Worm (Caenorhabditis elegans) whole organism, late embryonic: ENCODE data around the gene aqp-2.

Experiments
- F13H6.1 ChIP-seq: sonication (generic microtip); optimal IDR thresholded peaks from 2 replicates; lab custom pipeline; 2016; ENCODE audit warnings: missing genetic modification characterization, missing compliant biosample characterization
- K09A11.1 ChIP-seq: sonication (generic microtip); optimal IDR thresholded peaks from 2 replicates; lab custom pipeline; 2017; ENCODE audit warnings: antibody characterized with exemption, mild to moderate bottlenecking, missing genetic modification characterization, missing compliant biosample characterization; ENCODE audit not compliant: insufficient read depth
- ahr-1 ChIP-seq: sonication (generic microtip); optimal IDR thresholded peaks from 2 replicates; lab custom pipeline; 2016; ENCODE audit warnings: missing genetic modification characterization, missing compliant biosample characterization
- ceh-19 ChIP-seq: fragments of 200-800 bp; sonication (Bioruptor generic); optimal IDR thresholded peaks from 2 replicates; lab custom pipeline; 2018; ENCODE audit warnings: mild to moderate bottlenecking, missing genetic modification characterization, missing compliant biosample characterization
- ceh-24 ChIP-seq: sonication (generic microtip); optimal IDR thresholded peaks from 2 replicates; lab custom pipeline; 2016; ENCODE audit warnings: mild to moderate bottlenecking, missing genetic modification characterization, missing compliant biosample characterization
- ceh-31 ChIP-seq: sonication (generic microtip); optimal IDR thresholded peaks from 2 replicates; lab custom pipeline; 2016; ENCODE audit warnings: missing genetic modification characterization, missing compliant biosample characterization
- ceh-34 ChIP-seq: sonication (generic microtip); optimal IDR thresholded peaks from 2 replicates; lab custom pipeline; 2016; ENCODE audit warnings: mild to moderate bottlenecking, missing genetic modification characterization, missing compliant biosample characterization
- ceh-6 ChIP-seq: fragments of 200-800 bp; sonication (Bioruptor generic); optimal IDR thresholded peaks from 2 replicates; lab custom pipeline; 2018; ENCODE audit warnings: mild to moderate bottlenecking, missing genetic modification characterization, missing compliant biosample characterization
- ceh-9 ChIP-seq: sonication (generic microtip); optimal IDR thresholded peaks from 2 replicates; lab custom pipeline; 2016; ENCODE audit warnings: mild to moderate bottlenecking, missing genetic modification characterization, inconsistent platforms, missing compliant biosample characterization
- dve-1 ChIP-seq: sonication (generic microtip); optimal IDR thresholded peaks from 2 replicates; lab custom pipeline; 2017; ENCODE audit warnings: antibody characterized with exemption, mild to moderate bottlenecking, missing genetic modification characterization, missing compliant biosample characterization
- elt-2 ChIP-seq: sonication (generic microtip); optimal IDR thresholded peaks from 2 replicates; lab custom pipeline; 2016; ENCODE audit warnings: missing genetic modification reagents, missing genetic modification characterization, missing compliant biosample characterization
- ets-4 ChIP-seq: sonication (generic microtip); optimal IDR thresholded peaks from 2 replicates; lab custom pipeline; 2016; ENCODE audit warnings: missing genetic modification characterization, missing compliant biosample characterization
- eyg-1 ChIP-seq: sonication (generic microtip); optimal IDR thresholded peaks from 2 replicates; lab custom pipeline; 2016; ENCODE audit warnings: missing genotype, missing genetic modification characterization, missing compliant biosample characterization
- gmeb-2 ChIP-seq: sonication (generic microtip); optimal IDR thresholded peaks from 2 replicates; lab custom pipeline; 2016; ENCODE audit warnings: missing genetic modification characterization, inconsistent platforms, missing compliant biosample characterization
- hlh-13 ChIP-seq: fragments of 200-800 bp; sonication (Bioruptor generic); optimal IDR thresholded peaks from 2 replicates; lab custom pipeline; 2018; ENCODE audit warnings: mild to moderate bottlenecking, missing genetic modification characterization, missing compliant biosample characterization
- hlh-15 ChIP-seq: sonication (generic microtip); optimal IDR thresholded peaks from 2 replicates; lab custom pipeline; 2016; ENCODE audit warnings: missing genetic modification characterization, missing compliant biosample characterization
- hlh-30 ChIP-seq: sonication (generic microtip); optimal IDR thresholded peaks from 2 replicates; lab custom pipeline; 2017; ENCODE audit warnings: antibody characterized with exemption, missing genetic modification characterization, missing compliant biosample characterization; ENCODE audit not compliant: insufficient read depth
- hlh-6 ChIP-seq: sonication (generic microtip); optimal IDR thresholded peaks from 2 replicates; lab custom pipeline; 2016; ENCODE audit warnings: missing genotype, missing genetic modification characterization, missing compliant biosample characterization
- mec-3 ChIP-seq: sonication (generic microtip); optimal IDR thresholded peaks from 2 replicates; lab custom pipeline; 2016; ENCODE audit warnings: borderline replicate concordance, missing genetic modification characterization, missing compliant biosample characterization
- nfya-1 ChIP-seq: sonication (generic microtip); optimal IDR thresholded peaks from 2 replicates; lab custom pipeline; 2017; ENCODE audit warnings: missing genetic modification characterization, mild to moderate bottlenecking, missing compliant biosample characterization, antibody characterized with exemption, moderate library complexity
- nhr-11 ChIP-seq: fragments of 150-350 bp; optimal IDR thresholded peaks from 2 replicates; lab custom pipeline; 2014; ENCODE audit warnings: missing biosample characterization, missing genetic modification characterization
- npax-4 ChIP-seq: sonication (generic microtip); optimal IDR thresholded peaks from 2 replicates; lab custom pipeline; 2016; ENCODE audit warnings: missing genetic modification characterization, missing compliant biosample characterization
- odd-2 ChIP-seq: sonication (generic microtip); optimal IDR thresholded peaks from 2 replicates; lab custom pipeline; 2017; ENCODE audit warnings: antibody characterized with exemption, mild to moderate bottlenecking, missing genetic modification characterization, missing compliant biosample characterization
- pag-3 ChIP-seq: sonication (generic microtip); optimal IDR thresholded peaks from 2 replicates; lab custom pipeline; 2016; ENCODE audit warnings: missing compliant biosample characterization, missing genetic modification characterization, borderline replicate concordance
- pat-9 ChIP-seq: fragments of 200-800 bp; sonication (Bioruptor generic); optimal IDR thresholded peaks from 2 replicates; lab custom pipeline; 2018; ENCODE audit warnings: mild to moderate bottlenecking, missing genetic modification characterization, moderate library complexity, missing compliant biosample characterization
- pax-1 ChIP-seq: fragments of 150-350 bp; optimal IDR thresholded peaks from 2 replicates; lab custom pipeline; 2014; ENCODE audit warnings: missing biosample characterization, missing genetic modification characterization
- pha-2 ChIP-seq: sonication (generic microtip); optimal IDR thresholded peaks from 2 replicates; lab custom pipeline; 2017; ENCODE audit warnings: mild to moderate bottlenecking, missing genetic modification characterization, missing compliant biosample characterization
- pros-1 ChIP-seq: fragments of 150-350 bp; optimal IDR thresholded peaks from 2 replicates; lab custom pipeline; 2014; ENCODE audit warnings: missing biosample characterization, missing genetic modification reagents, missing genetic modification characterization
- ref-2 ChIP-seq: sonication (generic microtip); optimal IDR thresholded peaks from 2 replicates; lab custom pipeline; 2016; ENCODE audit warnings: missing genetic modification characterization, missing compliant biosample characterization
- tbx-2 ChIP-seq: sonication (generic microtip); optimal IDR thresholded peaks from 2 replicates; lab custom pipeline; 2016; ENCODE audit warnings: missing genetic modification characterization, missing compliant biosample characterization
- tbx-7 ChIP-seq: sonication (generic microtip); optimal IDR thresholded peaks from 2 replicates; lab custom pipeline; 2016; ENCODE audit warnings: missing genotype, missing genetic modification characterization, missing compliant biosample characterization
- ttx-3 ChIP-seq: sonication (generic microtip); optimal IDR thresholded peaks from 2 replicates; lab custom pipeline; 2016; ENCODE audit warnings: missing genetic modification reagents, missing genetic modification characterization, missing compliant biosample characterization
- unc-42 ChIP-seq: sonication (generic microtip); optimal IDR thresholded peaks from 2 replicates; lab custom pipeline; 2016; ENCODE audit warnings: missing genotype, missing genetic modification characterization, missing compliant biosample characterization
- unc-55 ChIP-seq: sonication (generic microtip); optimal IDR thresholded peaks from 2 replicates; lab custom pipeline; 2017; ENCODE audit warnings: missing biosample characterization, missing genetic modification reagents, missing genetic modification characterization
- unc-86 ChIP-seq: sonication (generic microtip); optimal IDR thresholded peaks from 2 replicates; lab custom pipeline; 2016; ENCODE audit warnings: missing genetic modification characterization, missing compliant biosample characterization
- zip-5 ChIP-seq: sonication (generic microtip); optimal IDR thresholded peaks from 2 replicates; lab custom pipeline; 2016; ENCODE audit warnings: missing genetic modification characterization, missing compliant biosample characterization

The aqp-2 gene

DNA sequence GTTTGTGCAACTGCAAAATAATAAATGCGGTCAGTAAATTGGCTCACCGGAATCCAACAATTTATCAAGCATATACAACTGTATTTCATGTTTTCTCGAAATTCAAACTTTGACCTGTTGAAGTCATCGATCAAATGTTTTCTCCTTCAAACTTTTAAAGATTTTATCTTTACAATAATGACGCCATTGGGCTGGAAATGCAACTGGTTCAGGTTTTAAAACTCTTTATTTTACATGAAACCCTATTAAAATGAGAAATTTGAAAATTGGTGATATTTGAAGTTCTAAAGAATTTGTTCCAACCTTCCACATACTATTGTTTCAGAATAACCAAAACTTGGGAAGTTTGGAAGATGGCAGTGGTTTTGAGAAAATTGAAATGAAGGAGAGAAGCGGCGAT lies 24.8 kb downstream of the aqp-2 start:
- no peak for TF ChIP-seq hlh-30 (tag; lab: Kevin White, UChicago)
- TF ChIP-seq unc-55 (GFP tag; lab: Kevin White, UChicago): no peak
- no peak for TF ChIP-seq ceh-6 (GFP tag; lab: Kevin White, UChicago)
- TF ChIP-seq nfya-1: no peak
- TF ChIP-seq pha-2 (tag; lab: Kevin White, UChicago): no peak
- no peak for TF ChIP-seq eyg-1
- no peak for TF ChIP-seq ceh-31 (tag; lab: Kevin White, UChicago)
- TF ChIP-seq ttx-3 (tag; lab: Kevin White, UChicago): no peak
- no peak for TF ChIP-seq mec-3 (tag; lab: Kevin White, UChicago)
- TF ChIP-seq ceh-34: no peak
- no peak for TF ChIP-seq pag-3 (tag; lab: Kevin White, UChicago)
- TF ChIP-seq npax-4: no peak
- TF ChIP-seq, all 69 proteins: peak for 0

DNA sequence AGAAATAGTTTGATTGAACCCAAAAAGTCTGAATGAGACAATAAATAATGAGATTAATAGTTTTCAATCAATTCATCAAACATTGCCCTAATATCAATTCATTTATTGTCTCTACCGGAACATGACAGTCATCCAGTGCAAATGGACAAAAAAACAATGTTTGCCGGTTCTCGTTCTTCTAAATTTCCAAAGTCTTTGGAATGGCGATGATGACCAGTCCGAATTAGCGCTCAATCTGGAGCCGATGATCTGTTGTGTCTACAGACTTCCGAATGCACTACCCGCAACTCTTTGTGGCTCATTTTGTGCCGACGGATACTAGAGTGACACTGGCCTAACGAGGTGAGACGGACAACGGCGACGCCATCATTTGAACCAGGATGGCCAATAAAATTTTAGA lies 25.5 kb downstream of the aqp-2 start, which contains the start of gene T26C5.3:
TSS of gene T26C5.3 (plus strand) at position 301 of the 400 bp plus-strand sequence.
- TF ChIP-seq nhr-11 (tag; lab: Kevin White, UChicago) (no peak), ceh-31 (tag; lab: Kevin White, UChicago) (no peak), odd-2 (tag; lab: Kevin White, UChicago) (no peak), ref-2 (tag; lab: Kevin White, UChicago) (no peak), ceh-9 (tag; lab: Kevin White, UChicago) (no peak), eyg-1 (no peak), K09A11.1 (tag; lab: Kevin White, UChicago) (no peak)

DNA sequence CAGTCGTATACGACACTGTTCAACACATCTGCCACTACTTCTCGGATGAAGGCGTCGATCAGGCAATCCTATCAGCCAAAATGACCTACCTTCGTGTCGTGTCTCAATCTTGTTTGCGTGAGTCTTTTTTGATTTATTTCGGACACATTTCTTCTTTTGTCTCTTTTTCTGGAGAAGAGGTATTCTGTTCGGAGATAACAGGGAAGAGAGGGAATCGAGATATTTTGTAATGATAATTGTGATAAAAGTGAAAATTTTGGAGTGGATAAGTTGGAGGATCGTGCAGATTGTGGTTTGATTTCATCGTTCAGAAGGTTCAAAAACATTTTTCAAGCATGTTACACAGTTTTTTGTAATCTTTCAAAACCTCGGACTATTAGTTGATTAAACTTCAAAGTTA lies 28.0 kb downstream of the aqp-2 start:
- TF ChIP-seq pros-1 (tag; lab: Kevin White, UChicago): no peak
- TF ChIP-seq ttx-3 (tag; lab: Kevin White, UChicago): no peak
- TF ChIP-seq ceh-19 (GFP tag; lab: Kevin White, UChicago): no peak
- no peak for TF ChIP-seq zip-5 (tag; lab: Kevin White, UChicago)
- no peak for TF ChIP-seq K09A11.1 (tag; lab: Kevin White, UChicago)
- TF ChIP-seq pax-1 (tag; lab: Kevin White, UChicago): no peak
- no peak for TF ChIP-seq ets-4 (tag; lab: Kevin White, UChicago)
- TF ChIP-seq elt-2 (tag; lab: Kevin White, UChicago): no peak
- TF ChIP-seq hlh-15 (tag; lab: Kevin White, UChicago): no peak
- TF ChIP-seq unc-86 (tag; lab: Kevin White, UChicago): no peak
- no peak for TF ChIP-seq ceh-24 (tag; lab: Kevin White, UChicago)
- TF ChIP-seq ahr-1: no peak
- no peak for TF ChIP-seq tbx-7
- TF ChIP-seq pat-9 (tag; lab: Kevin White, UChicago): no peak
- no peak for TF ChIP-seq hlh-13
- TF ChIP-seq hlh-6 (tag; lab: Kevin White, UChicago): no peak
- no peak for TF ChIP-seq pha-2 (tag; lab: Kevin White, UChicago)

DNA sequence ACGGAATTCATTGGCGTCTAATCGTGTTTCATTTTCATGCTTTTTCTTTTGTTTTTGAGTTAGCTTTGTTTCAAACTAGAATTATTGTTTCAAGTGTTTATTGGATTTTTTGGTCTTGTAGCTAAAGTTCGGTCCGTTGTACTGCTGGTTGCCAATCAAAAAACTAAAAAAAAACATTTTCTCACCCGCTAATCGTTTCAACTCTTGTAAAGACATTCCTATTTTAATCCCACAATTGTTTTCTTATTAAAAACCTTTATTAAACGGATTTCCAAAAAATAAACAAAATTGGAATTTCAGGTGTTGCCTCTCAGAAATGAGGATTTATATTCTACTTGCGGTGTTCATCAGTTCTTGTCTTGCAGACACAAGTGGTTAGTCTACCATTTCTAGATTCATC lies 28.9 kb downstream of the aqp-2 start, which contains the start of gene T26C5.2:
TSS of gene T26C5.2 (plus strand) at position 301 of the 400 bp plus-strand sequence.
- TF ChIP-seq tbx-2 (tag; lab: Kevin White, UChicago) (no peak), unc-86 (tag; lab: Kevin White, UChicago) (no peak), F13H6.1 (tag; lab: Kevin White, UChicago) (no peak), gmeb-2 (tag; lab: Kevin White, UChicago) (no peak), ets-4 (tag; lab: Kevin White, UChicago) (no peak), dve-1 (tag; lab: Kevin White, UChicago) (no peak), ahr-1 (no peak), unc-42 (tag; lab: Kevin White, UChicago) (no peak)
